Worm (Caenorhabditis elegans) whole organism, L1 larva: Measurements from ENCODE around the gene F22H10.6.

Experiments used
- C04F5.9 ChIP-seq: sonication (generic microtip); optimal IDR thresholded peaks from 2 replicates; lab custom pipeline; 2016; ENCODE audit warnings: missing genetic modification characterization, missing compliant biosample characterization
- C34B4.2 ChIP-seq: sonication (generic microtip); optimal IDR thresholded peaks from 2 replicates; lab custom pipeline; 2017; ENCODE audit warnings: mild to moderate bottlenecking, missing genetic modification characterization, missing compliant biosample characterization
- F16B12.6 ChIP-seq: fragments of 150-350 bp; optimal IDR thresholded peaks from 2 replicates; lab custom pipeline; 2014; ENCODE audit warnings: missing biosample characterization, missing genetic modification characterization
- Y116A8C.19 ChIP-seq: sonication (generic microtip); optimal IDR thresholded peaks from 2 replicates; lab custom pipeline; 2016; ENCODE audit warnings: missing compliant biosample characterization, missing genetic modification characterization, borderline replicate concordance
- aha-1 ChIP-seq: fragments of 150-350 bp; optimal IDR thresholded peaks from 2 replicates; lab custom pipeline; 2014; ENCODE audit warnings: missing biosample characterization, missing genetic modification characterization
- aly-2 ChIP-seq: fragments of 150-350 bp; optimal IDR thresholded peaks from 2 replicates; lab custom pipeline; 2014; ENCODE audit warnings: missing biosample characterization, missing genetic modification characterization
- ama-1 ChIP-seq: fragments of 150-350 bp; optimal IDR thresholded peaks from 2 replicates; lab custom pipeline; 2014
- blmp-1 ChIP-seq: fragments of 150-350 bp; optimal IDR thresholded peaks from 2 replicates; lab custom pipeline; 2014; ENCODE audit warnings: missing biosample characterization, missing genetic modification characterization
- ceh-82 ChIP-seq, 3 experiments: fragments of 150-350 bp in 1 of 3; sonication (generic microtip) in 2 of 3; optimal IDR thresholded peaks; 2 replicates each; lab custom pipeline; 2014 to 2017; ENCODE audit warnings: missing biosample characterization in 3 of 3, missing genetic modification characterization in 3 of 3
- ceh-90 ChIP-seq: sonication (generic microtip); optimal IDR thresholded peaks from 2 replicates; lab custom pipeline; 2016; ENCODE audit warnings: missing genetic modification characterization, missing compliant biosample characterization
- dsc-1 ChIP-seq: sonication (generic microtip); optimal IDR thresholded peaks from 2 replicates; lab custom pipeline; 2016; ENCODE audit warnings: mild to moderate bottlenecking, missing genetic modification characterization, missing compliant biosample characterization
- efl-1 ChIP-seq, 4 experiments: fragments of 150-350 bp; optimal IDR thresholded peaks in 3 of 4; peaks in 1 of 4; 1 replicate in 1 of 4; 2 replicates in 3 of 4; lab custom pipeline; 2014; ENCODE audit warnings: missing biosample characterization in 2 of 4, missing genetic modification characterization in 2 of 4, missing genetic modification reagents in 2 of 4
- egl-13 ChIP-seq: sonication (generic microtip); optimal IDR thresholded peaks from 2 replicates; lab custom pipeline; 2016; ENCODE audit warnings: missing genotype, missing genetic modification reagents, missing genetic modification characterization, missing compliant biosample characterization
- egl-27 ChIP-seq, 2 experiments: fragments of 150-350 bp in 1 of 2; sonication (generic microtip); optimal IDR thresholded peaks; 3 replicates each; lab custom pipeline; 2017 to 2018; ENCODE audit warnings: missing biosample characterization in 2 of 2, missing genetic modification characterization in 2 of 2, missing genetic modification reagents in 2 of 2
- elt-3 ChIP-seq, 6 experiments: fragments of 150-350 bp in 1 of 6; sonication (generic microtip); optimal IDR thresholded peaks; 2 replicates each; lab custom pipeline; 2017 to 2018; ENCODE audit warnings: missing biosample characterization in 6 of 6, missing genetic modification characterization in 6 of 6, inconsistent platforms in 1 of 6
- ets-5 ChIP-seq: fragments of 200-800 bp; sonication (Bioruptor generic); IDR thresholded peaks from 2 replicates; pipeline ENCODE4 v1.3.6; 2022; ENCODE audit warnings: missing genetic modification characterization, missing compliant biosample characterization
- fkh-4 ChIP-seq: sonication (generic microtip); optimal IDR thresholded peaks from 2 replicates; lab custom pipeline; 2016; ENCODE audit warnings: missing compliant biosample characterization, missing genetic modification characterization, borderline replicate concordance
- fkh-8 ChIP-seq: sonication (generic microtip); optimal IDR thresholded peaks from 2 replicates; lab custom pipeline; 2016; ENCODE audit warnings: mild to moderate bottlenecking, missing genetic modification characterization, missing compliant biosample characterization
- fos-1 ChIP-seq: fragments of 150-350 bp; optimal IDR thresholded peaks from 2 replicates; lab custom pipeline; 2014; ENCODE audit warnings: missing biosample characterization, missing genetic modification characterization
- hlh-17 ChIP-seq: fragments of 200-800 bp; sonication (Bioruptor generic); optimal IDR thresholded peaks from 2 replicates; lab custom pipeline; 2018; ENCODE audit warnings: missing genetic modification characterization, mild to moderate bottlenecking, missing compliant biosample characterization, moderate library complexity, borderline replicate concordance
- lin-14 ChIP-seq: fragments of 200-800 bp; sonication (Bioruptor generic); optimal IDR thresholded peaks from 2 replicates; lab custom pipeline; 2018; ENCODE audit warnings: mild to moderate bottlenecking, missing genetic modification characterization, moderate library complexity, missing compliant biosample characterization
- lin-35 ChIP-seq, 2 experiments: fragments of 150-350 bp; optimal IDR thresholded peaks; 2 replicates each; lab custom pipeline; 2014; ENCODE audit warnings: missing biosample characterization in 2 of 2, missing genetic modification characterization in 2 of 2, missing genetic modification reagents in 2 of 2
- mab-9 ChIP-seq: fragments of 200-800 bp; sonication (Bioruptor generic); IDR thresholded peaks from 2 replicates; pipeline ENCODE4 v1.3.6; 2022; ENCODE audit warnings: missing genetic modification reagents, missing genetic modification characterization, missing compliant biosample characterization
- mdl-1 ChIP-seq, 2 experiments: fragments of 150-350 bp; optimal IDR thresholded peaks; 2 replicates each; lab custom pipeline; 2014 to 2017; ENCODE audit warnings: missing biosample characterization in 2 of 2, missing genetic modification characterization in 2 of 2, inconsistent platforms in 1 of 2
- nhr-11 ChIP-seq: fragments of 150-350 bp; optimal IDR thresholded peaks from 2 replicates; lab custom pipeline; 2014; ENCODE audit warnings: missing biosample characterization, missing genetic modification characterization
- nhr-19 ChIP-seq: fragments of 200-800 bp; sonication (Bioruptor generic); conservative IDR thresholded peaks from 2 replicates; pipeline ENCODE4 v1.3.6; 2022; ENCODE audit warnings: missing genetic modification characterization, missing compliant biosample characterization
- nhr-20 ChIP-seq: sonication (generic microtip); optimal IDR thresholded peaks from 2 replicates; lab custom pipeline; 2016; ENCODE audit warnings: mild to moderate bottlenecking, missing genetic modification characterization, missing compliant biosample characterization
- nhr-237 ChIP-seq: fragments of 150-350 bp; optimal IDR thresholded peaks from 2 replicates; lab custom pipeline; 2014; ENCODE audit warnings: missing biosample characterization, missing genetic modification characterization
- nhr-28 ChIP-seq: fragments of 150-350 bp; optimal IDR thresholded peaks from 2 replicates; lab custom pipeline; 2014; ENCODE audit warnings: missing biosample characterization, missing genetic modification characterization
- nhr-71 ChIP-seq: sonication (generic microtip); optimal IDR thresholded peaks from 2 replicates; lab custom pipeline; 2016; ENCODE audit warnings: mild to moderate bottlenecking, missing genetic modification characterization, moderate library complexity, missing compliant biosample characterization
- nhr-76 ChIP-seq: sonication (generic microtip); optimal IDR thresholded peaks from 2 replicates; lab custom pipeline; 2017; ENCODE audit warnings: missing biosample characterization, missing genetic modification characterization
- nhr-84 ChIP-seq: sonication (generic microtip); optimal IDR thresholded peaks from 2 replicates; lab custom pipeline; 2017; ENCODE audit warnings: missing biosample characterization, missing genetic modification characterization
- nhr-85 ChIP-seq: sonication (generic microtip); peaks from one replicate; lab custom pipeline; 2016; ENCODE audit warnings: missing genetic modification characterization, inconsistent platforms, missing compliant biosample characterization
- nhr-90 ChIP-seq: sonication (generic microtip); optimal IDR thresholded peaks from 2 replicates; lab custom pipeline; 2016; ENCODE audit warnings: mild to moderate bottlenecking, missing genetic modification characterization, missing compliant biosample characterization; ENCODE audit not compliant: poor library complexity
- pax-3 ChIP-seq: fragments of 200-800 bp; sonication (Bioruptor generic); optimal IDR thresholded peaks from 2 replicates; lab custom pipeline; 2018; ENCODE audit warnings: mild to moderate bottlenecking, missing genetic modification characterization, moderate library complexity, missing compliant biosample characterization
- rnt-1 ChIP-seq: sonication (generic microtip); optimal IDR thresholded peaks from 2 replicates; lab custom pipeline; 2016; ENCODE audit warnings: mild to moderate bottlenecking, missing genetic modification characterization, moderate library complexity, missing compliant biosample characterization
- skn-1 ChIP-seq: fragments of 150-350 bp; optimal IDR thresholded peaks from 2 replicates; lab custom pipeline; 2014; ENCODE audit warnings: missing biosample characterization, missing genetic modification characterization
- snpc-4 ChIP-seq: fragments of 150-350 bp; optimal IDR thresholded peaks from 2 replicates; lab custom pipeline; 2014; ENCODE audit warnings: missing biosample characterization, missing genetic modification characterization
- snu-23 ChIP-seq: sonication (generic microtip); optimal IDR thresholded peaks from 2 replicates; lab custom pipeline; 2016; ENCODE audit warnings: missing genetic modification characterization, missing compliant biosample characterization
- tbx-2 ChIP-seq: sonication (generic microtip); optimal IDR thresholded peaks from 2 replicates; lab custom pipeline; 2016; ENCODE audit warnings: missing genetic modification characterization, missing compliant biosample characterization
- tlp-1 ChIP-seq: fragments of 150-350 bp; optimal IDR thresholded peaks from 2 replicates; lab custom pipeline; 2014; ENCODE audit warnings: missing biosample characterization, missing genetic modification characterization
- unc-130 ChIP-seq: fragments of 150-350 bp; optimal IDR thresholded peaks from 2 replicates; lab custom pipeline; 2017; ENCODE audit warnings: missing biosample characterization, missing genetic modification characterization, inconsistent platforms
- xbp-1 ChIP-seq: sonication (generic microtip); optimal IDR thresholded peaks from 2 replicates; lab custom pipeline; 2016; ENCODE audit warnings: missing genetic modification characterization, missing compliant biosample characterization
- zip-4 ChIP-seq: fragments of 200-800 bp; sonication (Bioruptor generic); optimal IDR thresholded peaks from 2 replicates; lab custom pipeline; 2018; ENCODE audit warnings: mild to moderate bottlenecking, missing genetic modification characterization, moderate library complexity, missing compliant biosample characterization
- ztf-4 ChIP-seq: fragments of 150-350 bp; optimal IDR thresholded peaks from 2 replicates; lab custom pipeline; 2014; ENCODE audit warnings: missing biosample characterization, missing genetic modification characterization

The F22H10.6 gene

DNA sequence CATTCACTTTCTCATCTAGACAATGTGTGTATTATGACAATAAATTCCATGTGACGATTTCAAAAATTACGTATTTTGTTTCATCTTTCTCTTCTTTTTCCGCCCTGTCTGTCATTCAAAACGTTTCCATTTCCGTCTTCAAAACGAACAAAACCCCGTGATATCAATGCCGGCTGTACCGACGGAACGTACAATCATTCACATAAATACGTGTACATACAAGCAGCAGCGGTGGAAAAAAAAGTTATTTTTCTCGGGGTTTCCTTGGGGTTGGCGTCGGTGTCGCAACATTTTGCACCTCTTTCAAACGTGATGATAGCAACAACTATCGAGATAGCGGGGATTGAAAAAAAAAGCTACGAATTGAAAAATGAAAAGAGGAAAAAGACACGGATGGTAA is 33.8 kb upstream of the F22H10.6 start:
- TF ChIP-seq nhr-20 (tag; lab: Kevin White, UChicago): peak; percentile 49
- peak; percentile 69 for TF ChIP-seq nhr-85 (tag; lab: Kevin White, UChicago)
- peak; percentile 13 for TF ChIP-seq snu-23 (GFP tag; lab: Kevin White, UChicago)
- TF ChIP-seq unc-130: peak; percentile 1
- peak in 2 of 6 experiments; percentile 28 to 74 for TF ChIP-seq elt-3 (tag; optimal IDR thresholded peaks at IDR 0.05; lab: Kevin White, UChicago)
- TF ChIP-seq blmp-1: peak; percentile 73
- peak; percentile 73 for TF ChIP-seq lin-14
- no peak for TF ChIP-seq ceh-82 (tag; optimal IDR thresholded peaks at IDR 0.05; lab: Kevin White, UChicago)
- TF ChIP-seq mdl-1 (tag; optimal IDR thresholded peaks at IDR 0.05; lab: Kevin White, UChicago): peak in 1 of 2 experiments; percentile 45
- TF ChIP-seq lin-35 (GFP tag; optimal IDR thresholded peaks at IDR 0.05; lab: Kevin White, UChicago): peak in 1 of 2 experiments; percentile 46
- no peak for TF ChIP-seq aha-1 (tag; lab: Kevin White, UChicago)
- peak; percentile 17 for TF ChIP-seq tbx-2 (tag; lab: Kevin White, UChicago)
- TF ChIP-seq ceh-90 (tag; lab: Kevin White, UChicago): no peak
- peak; percentile 53 for TF ChIP-seq nhr-71 (tag; lab: Kevin White, UChicago)

DNA sequence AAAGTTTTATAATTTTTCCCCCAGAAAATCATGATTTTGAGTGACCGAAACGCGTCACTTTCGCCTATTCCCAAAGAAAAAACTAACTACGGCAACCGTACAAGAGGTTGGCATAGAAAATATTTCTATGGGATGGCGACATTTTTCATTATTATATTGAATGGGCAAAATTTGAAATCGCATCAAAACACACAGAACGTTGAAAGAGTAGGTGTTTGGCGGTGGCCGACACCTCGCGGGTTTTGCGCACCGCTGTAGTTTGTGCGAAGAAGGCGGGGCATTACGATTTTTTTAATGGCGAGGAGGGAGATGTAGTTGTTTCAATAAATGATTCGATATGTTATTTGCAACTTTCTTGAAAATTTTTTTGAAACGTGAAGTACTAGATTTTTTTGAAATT is 30.8 kb upstream of the F22H10.6 start:
- no peak for TF ChIP-seq C04F5.9 (tag; lab: Kevin White, UChicago)
- TF ChIP-seq snpc-4: peak; percentile 50

DNA sequence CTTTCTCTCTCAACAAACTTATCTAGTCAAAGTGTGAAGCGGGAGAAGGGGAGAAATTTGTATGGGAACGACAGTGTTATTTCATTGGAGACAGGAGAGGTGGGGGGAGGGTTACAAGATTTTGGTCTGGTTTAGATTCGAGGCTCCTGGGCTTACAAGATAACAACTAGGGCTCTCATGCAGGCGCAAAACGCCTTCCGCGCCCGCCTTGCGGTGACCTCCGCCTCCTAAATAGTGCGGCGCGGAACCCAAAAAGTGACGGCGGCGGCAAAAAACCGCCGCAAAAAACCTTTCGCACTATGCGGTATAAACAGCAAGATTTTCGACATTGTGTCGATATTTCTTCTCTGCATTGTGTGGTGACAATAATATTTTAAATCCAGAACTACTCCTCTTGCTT is 24.8 kb upstream of the F22H10.6 start:
- TF ChIP-seq nhr-20 (tag; lab: Kevin White, UChicago): no peak
- no peak for TF ChIP-seq fos-1
- no peak for TF ChIP-seq nhr-11 (tag; lab: Kevin White, UChicago)
- no peak for TF ChIP-seq ets-5 (GFP tag; lab: Robert Waterston, UW)
- TF ChIP-seq dsc-1 (tag; lab: Kevin White, UChicago): no peak
- no peak for TF ChIP-seq mdl-1 (tag; optimal IDR thresholded peaks at IDR 0.05; lab: Kevin White, UChicago)
- TF ChIP-seq snpc-4: no peak
- TF ChIP-seq zip-4 (GFP tag; lab: Kevin White, UChicago): no peak
- TF ChIP-seq hlh-17 (GFP tag; lab: Kevin White, UChicago): no peak
- no peak for TF ChIP-seq nhr-90
- no peak for TF ChIP-seq pax-3 (tag; lab: Kevin White, UChicago)
- TF ChIP-seq rnt-1: no peak
- TF ChIP-seq ama-1: no peak
- TF ChIP-seq tbx-2 (tag; lab: Kevin White, UChicago): no peak
- TF ChIP-seq egl-13: no peak
- TF ChIP-seq nhr-85 (tag; lab: Kevin White, UChicago): no peak

DNA sequence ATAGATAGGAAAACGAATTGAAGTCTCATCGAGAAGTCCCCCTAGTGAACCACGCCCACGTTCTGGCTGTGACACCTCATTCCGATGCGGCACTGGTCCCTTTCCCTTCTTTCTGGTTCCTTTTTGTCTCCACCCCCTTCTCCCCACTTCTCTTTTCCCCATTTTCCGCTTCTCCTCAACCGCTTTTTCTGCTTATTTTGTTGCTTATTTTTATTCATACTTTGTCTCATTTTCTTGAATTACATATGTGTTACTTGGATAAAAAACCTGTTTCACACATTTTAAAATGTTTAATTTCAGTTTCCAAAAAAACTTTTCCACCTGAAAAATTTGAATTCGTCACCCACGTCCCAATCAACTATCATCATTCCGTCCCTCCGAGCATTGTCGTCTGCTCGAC is 20.2 kb upstream of the F22H10.6 start, which contains the start of gene lgc-53:
lgc-53 (plus strand) TSS at position 301 of the 400 bp plus-strand sequence.
- no peak for TF ChIP-seq tlp-1 (tag; lab: Kevin White, UChicago)
- TF ChIP-seq fkh-4 (tag; lab: Kevin White, UChicago): no peak
- TF ChIP-seq efl-1 (optimal IDR thresholded peaks at IDR 0.05; lab: Kevin White, UChicago): no peak
- TF ChIP-seq efl-1 (GFP tag; optimal IDR thresholded peaks at IDR 0.05 in 1 of 2; lab: Kevin White, UChicago): no peak
- TF ChIP-seq nhr-28 (tag; lab: Kevin White, UChicago): no peak
- no peak for TF ChIP-seq C34B4.2 (tag; lab: Kevin White, UChicago)
- no peak for TF ChIP-seq xbp-1 (tag; lab: Kevin White, UChicago)
- no peak for TF ChIP-seq skn-1 (tag; lab: Kevin White, UChicago)
- no peak for TF ChIP-seq nhr-19 (GFP tag; lab: Robert Waterston, UW)

DNA sequence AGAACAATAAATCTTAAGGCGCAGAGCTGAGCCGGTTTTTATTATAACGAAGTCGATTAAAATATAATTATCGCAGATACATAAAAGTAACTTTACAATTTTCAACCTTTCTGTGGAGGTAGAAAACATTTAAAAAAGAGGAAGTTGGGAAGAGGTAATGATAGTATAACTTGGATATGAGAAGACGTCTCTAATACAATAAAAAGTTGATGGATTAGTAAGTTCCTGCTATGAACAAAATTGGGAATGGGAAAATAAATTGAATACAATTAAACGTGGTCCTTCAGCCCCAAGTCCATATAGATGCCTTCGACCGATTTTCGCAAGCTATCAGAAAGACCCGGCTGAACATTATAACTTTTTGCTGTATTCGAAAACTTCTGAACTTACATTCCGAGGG is 14.5 kb upstream of the F22H10.6 start:
- TF ChIP-seq ets-5 (GFP tag; lab: Robert Waterston, UW) (no peak), nhr-84 (tag; lab: Kevin White, UChicago) (no peak), fkh-8 (tag; lab: Kevin White, UChicago) (no peak), aha-1 (tag; lab: Kevin White, UChicago) (no peak), unc-130 (no peak), mab-9 (GFP tag; lab: Robert Waterston, UW) (no peak), Y116A8C.19 (tag; lab: Kevin White, UChicago) (no peak), blmp-1 (no peak), egl-27 (tag; optimal IDR thresholded peaks at IDR 0.05; lab: Kevin White, UChicago) (no peak), aly-2 (tag; lab: Kevin White, UChicago) (no peak), nhr-11 (tag; lab: Kevin White, UChicago) (no peak), snpc-4 (no peak), F16B12.6 (tag; lab: Kevin White, UChicago) (no peak), tlp-1 (tag; lab: Kevin White, UChicago) (no peak), ztf-4 (tag; lab: Kevin White, UChicago) (no peak), lin-35 (GFP tag; optimal IDR thresholded peaks at IDR 0.05; lab: Kevin White, UChicago) (no peak), nhr-76 (no peak), nhr-237 (no peak), pax-3 (tag; lab: Kevin White, UChicago) (no peak)
